Worm (Caenorhabditis elegans) whole organism, young adult: Measurements from ENCODE around the gene cuc-1.
A peak's percentile ranks its signal among the peaks of the same experiment; 100 is the strongest.

Experiments used
- B0336.3 ChIP-seq: fragments of 200-800 bp; sonication (Bioruptor generic); IDR thresholded peaks from 2 replicates; pipeline ENCODE4 v1.3.6; 2022; ENCODE audit warnings: missing genetic modification characterization, missing compliant biosample characterization
- F33H1.4 ChIP-seq: fragments of 200-800 bp; sonication (Bioruptor generic); IDR thresholded peaks from 2 replicates; pipeline ENCODE4 v1.3.6; 2022; ENCODE audit warnings: missing genetic modification reagents, missing genetic modification characterization, missing compliant biosample characterization
- F37B4.10 ChIP-seq: fragments of 200-800 bp; sonication (Bioruptor generic); IDR thresholded peaks from 2 replicates; pipeline ENCODE4 v1.3.6; 2022; ENCODE audit warnings: missing genetic modification characterization, missing compliant biosample characterization
- F39B2.1 ChIP-seq: fragments of 200-800 bp; sonication (Bioruptor generic); IDR thresholded peaks from 2 replicates; pipeline ENCODE4 v1.3.6; 2022; ENCODE audit warnings: missing genetic modification reagents, missing genetic modification characterization, missing compliant biosample characterization
- F49E8.2 ChIP-seq: sonication (generic microtip); optimal IDR thresholded peaks from 3 replicates; lab custom pipeline; 2017; ENCODE audit warnings: missing genetic modification characterization, mild to moderate bottlenecking, missing compliant biosample characterization, antibody characterized with exemption, moderate library complexity; ENCODE audit not compliant: insufficient read depth
- K12H6.12 ChIP-seq: fragments of 200-800 bp; sonication (Bioruptor generic); optimal IDR thresholded peaks from 2 replicates; lab custom pipeline; 2018; ENCODE audit warnings: mild to moderate bottlenecking, missing genetic modification characterization, missing compliant biosample characterization
- Y53G8AR.9 ChIP-seq: fragments of 200-800 bp; sonication (Bioruptor generic); conservative IDR thresholded peaks from 2 replicates; pipeline ENCODE4 v1.3.6; 2022; ENCODE audit warnings: missing genetic modification reagents, missing genetic modification characterization, missing compliant biosample characterization
- Y67H2A.10 ChIP-seq: fragments of 200-800 bp; sonication (Bioruptor generic); conservative IDR thresholded peaks from 2 replicates; pipeline ENCODE4 v1.3.6; 2022; ENCODE audit warnings: missing genetic modification reagents, missing genetic modification characterization, missing compliant biosample characterization
- Y95B8A.8 ChIP-seq: fragments of 200-800 bp; sonication (Bioruptor generic); IDR thresholded peaks from 2 replicates; pipeline ENCODE4 v1.3.6; 2022; ENCODE audit warnings: missing genetic modification reagents, missing genetic modification characterization, missing compliant biosample characterization
- akir-1 ChIP-seq: fragments of 200-800 bp; sonication (Bioruptor generic); optimal IDR thresholded peaks from 2 replicates; lab custom pipeline; 2018; ENCODE audit warnings: mild to moderate bottlenecking, missing genetic modification characterization, moderate library complexity, missing compliant biosample characterization
- athp-1 ChIP-seq: sonication (generic microtip); optimal IDR thresholded peaks from 2 replicates; lab custom pipeline; 2017; ENCODE audit warnings: mild to moderate bottlenecking, missing genetic modification characterization, missing compliant biosample characterization
- cebp-1 ChIP-seq, 2 experiments: fragments of 200-800 bp in 1 of 2; sonication (Bioruptor generic) in 1 of 2; sonication (generic microtip) in 1 of 2; IDR thresholded peaks in 1 of 2; optimal IDR thresholded peaks in 1 of 2; 2 replicates each; pipeline versions ENCODE4 v1.3.6 to Lab custom; 2017 to 2022; ENCODE audit warnings: missing compliant biosample characterization in 2 of 2, missing genetic modification characterization in 2 of 2, mild to moderate bottlenecking in 1 of 2, missing genetic modification reagents in 1 of 2, moderate library complexity in 1 of 2
- ceh-100 ChIP-seq: fragments of 200-800 bp; sonication (Bioruptor generic); IDR thresholded peaks from 2 replicates; pipeline ENCODE4 v1.3.6; 2022; ENCODE audit warnings: missing genetic modification reagents, missing genetic modification characterization, missing compliant biosample characterization
- ceh-27 ChIP-seq: fragments of 200-800 bp; sonication (Bioruptor generic); optimal IDR thresholded peaks from 2 replicates; lab custom pipeline; 2018; ENCODE audit warnings: mild to moderate bottlenecking, missing genetic modification characterization, moderate library complexity, missing compliant biosample characterization
- ceh-40 ChIP-seq: fragments of 200-800 bp; sonication (Bioruptor generic); IDR thresholded peaks from 2 replicates; pipeline ENCODE4 v1.3.6; 2022; ENCODE audit warnings: missing genetic modification characterization, missing compliant biosample characterization
- dox-1 ChIP-seq: fragments of 200-800 bp; sonication (Bioruptor generic); IDR thresholded peaks from 2 replicates; pipeline ENCODE4 v1.3.6; 2022; ENCODE audit warnings: missing genetic modification reagents, missing genetic modification characterization, missing compliant biosample characterization
- efl-1 ChIP-seq: fragments of 150-350 bp; optimal IDR thresholded peaks from 2 replicates; lab custom pipeline; 2014; ENCODE audit warnings: missing biosample characterization, missing genetic modification reagents, missing genetic modification characterization
- ekl-4 ChIP-seq: fragments of 200-800 bp; sonication (Bioruptor generic); IDR thresholded peaks from 2 replicates; pipeline ENCODE4 v1.3.6; 2022; ENCODE audit warnings: missing genetic modification reagents, missing genetic modification characterization, missing compliant biosample characterization
- hmg-1.2 ChIP-seq: fragments of 200-800 bp; sonication (Bioruptor generic); IDR thresholded peaks from 2 replicates; pipeline ENCODE4 v1.3.6; 2022; ENCODE audit warnings: missing genetic modification reagents, missing genetic modification characterization, missing compliant biosample characterization
- hrde-1 ChIP-seq: sonication (generic microtip); optimal IDR thresholded peaks from 2 replicates; lab custom pipeline; 2016; ENCODE audit warnings: missing genetic modification characterization, mild to moderate bottlenecking, missing compliant biosample characterization, moderate library complexity, missing genotype, missing genetic modification reagents, borderline replicate concordance
- hsf-1 ChIP-seq: fragments of 200-800 bp; sonication (Bioruptor generic); IDR thresholded peaks from 2 replicates; pipeline ENCODE4 v1.3.6; 2022; ENCODE audit warnings: missing genetic modification reagents, missing genetic modification characterization, missing compliant biosample characterization
- lin-26 ChIP-seq: fragments of 200-800 bp; sonication (Bioruptor generic); IDR thresholded peaks from 2 replicates; pipeline ENCODE4 v1.3.6; 2022; ENCODE audit warnings: missing genetic modification reagents, missing genetic modification characterization, missing compliant biosample characterization
- lin-35 ChIP-seq, 3 experiments: fragments of 150-350 bp in 2 of 3; sonication (generic microtip) in 1 of 3; optimal IDR thresholded peaks; 2 replicates each; lab custom pipeline; 2014 to 2018; ENCODE audit warnings: missing biosample characterization in 3 of 3, missing genetic modification characterization in 3 of 3, missing genetic modification reagents in 3 of 3
- lin-54 ChIP-seq: fragments of 200-800 bp; sonication (Bioruptor generic); optimal IDR thresholded peaks from 2 replicates; lab custom pipeline; 2018; ENCODE audit warnings: mild to moderate bottlenecking, missing genetic modification characterization, missing compliant biosample characterization
- lsl-1 ChIP-seq: fragments of 200-800 bp; sonication (Bioruptor generic); optimal IDR thresholded peaks from 2 replicates; lab custom pipeline; 2018; ENCODE audit warnings: mild to moderate bottlenecking, missing genetic modification characterization, moderate library complexity, missing compliant biosample characterization
- madf-10 ChIP-seq: sonication (generic microtip); optimal IDR thresholded peaks from 2 replicates; lab custom pipeline; 2016; ENCODE audit warnings: mild to moderate bottlenecking, missing genetic modification characterization, missing compliant biosample characterization
- madf-3 ChIP-seq: fragments of 200-800 bp; sonication (Bioruptor generic); IDR thresholded peaks from 2 replicates; pipeline ENCODE4 v1.3.6; 2022; ENCODE audit warnings: missing genetic modification reagents, missing genetic modification characterization, missing compliant biosample characterization
- madf-6 ChIP-seq: fragments of 200-800 bp; sonication (Bioruptor generic); IDR thresholded peaks from 2 replicates; pipeline ENCODE4 v1.3.6; 2022; ENCODE audit warnings: missing genetic modification reagents, missing genetic modification characterization, missing compliant biosample characterization
- madf-8 ChIP-seq: fragments of 200-800 bp; sonication (Bioruptor generic); conservative IDR thresholded peaks from 2 replicates; pipeline ENCODE4 v1.3.6; 2022; ENCODE audit warnings: missing genetic modification reagents, missing genetic modification characterization, missing compliant biosample characterization
- mcd-1 ChIP-seq: fragments of 200-800 bp; sonication (Bioruptor generic); IDR thresholded peaks from 2 replicates; pipeline ENCODE4 v1.3.6; 2022; ENCODE audit warnings: missing genetic modification reagents, missing genetic modification characterization, missing compliant biosample characterization
- nfya-1 ChIP-seq: sonication (generic microtip); optimal IDR thresholded peaks from 2 replicates; lab custom pipeline; 2017; ENCODE audit warnings: antibody characterized with exemption, missing compliant biosample characterization, missing genetic modification characterization, borderline replicate concordance; ENCODE audit not compliant: insufficient read depth
- nhr-27 ChIP-seq: fragments of 200-800 bp; sonication (Bioruptor generic); optimal IDR thresholded peaks from 2 replicates; lab custom pipeline; 2018; ENCODE audit warnings: mild to moderate bottlenecking, missing genetic modification characterization, moderate library complexity, missing compliant biosample characterization
- nhr-90 ChIP-seq: sonication (generic microtip); optimal IDR thresholded peaks from 2 replicates; lab custom pipeline; 2016; ENCODE audit warnings: missing genotype, mild to moderate bottlenecking, missing genetic modification characterization, missing compliant biosample characterization
- rcor-1 ChIP-seq: fragments of 200-800 bp; sonication (Bioruptor generic); IDR thresholded peaks from 2 replicates; pipeline ENCODE4 v1.3.6; 2022; ENCODE audit warnings: missing genetic modification reagents, missing genetic modification characterization, missing compliant biosample characterization
- sea-2 ChIP-seq: fragments of 200-800 bp; sonication (Bioruptor generic); IDR thresholded peaks from 2 replicates; pipeline ENCODE4 v1.3.6; 2022; ENCODE audit warnings: missing genetic modification characterization, missing compliant biosample characterization
- snpc-1.1 ChIP-seq: sonication (generic microtip); optimal IDR thresholded peaks from 2 replicates; lab custom pipeline; 2017; ENCODE audit warnings: missing genetic modification characterization, mild to moderate bottlenecking, missing compliant biosample characterization, antibody characterized with exemption, moderate library complexity, missing genotype, missing genetic modification reagents; ENCODE audit not compliant: insufficient read depth
- snpc-4 ChIP-seq, 5 experiments: fragments of 150-350 bp in 1 of 5; sonication (generic microtip) in 4 of 5; optimal IDR thresholded peaks; 2 replicates each; lab custom pipeline; 2014 to 2018; ENCODE audit warnings: missing genetic modification characterization in 5 of 5, missing biosample characterization in 3 of 5, antibody characterized with exemption in 2 of 5, mild to moderate bottlenecking in 2 of 5, missing compliant biosample characterization in 2 of 5, missing genotype in 2 of 5, moderate library complexity in 2 of 5, missing genetic modification reagents in 1 of 5
- somi-1 ChIP-seq: fragments of 200-800 bp; sonication (Bioruptor generic); optimal IDR thresholded peaks from 2 replicates; lab custom pipeline; 2018; ENCODE audit warnings: mild to moderate bottlenecking, missing genetic modification characterization, missing compliant biosample characterization
- tbp1 ChIP-seq: fragments of 200-800 bp; sonication (Bioruptor generic); optimal IDR thresholded peaks from 2 replicates; lab custom pipeline; 2018; ENCODE audit warnings: mild to moderate bottlenecking, missing genetic modification characterization, missing compliant biosample characterization
- tlf-1 ChIP-seq: fragments of 200-800 bp; sonication (Bioruptor generic); optimal IDR thresholded peaks from 2 replicates; lab custom pipeline; 2018; ENCODE audit warnings: mild to moderate bottlenecking, missing genetic modification characterization, missing compliant biosample characterization
- zfh-2 ChIP-seq: fragments of 200-800 bp; sonication (Bioruptor generic); conservative IDR thresholded peaks from 2 replicates; pipeline ENCODE4 v1.3.6; 2022; ENCODE audit warnings: missing genetic modification reagents, missing genetic modification characterization, missing compliant biosample characterization
- zim-3 ChIP-seq: sonication (generic microtip); optimal IDR thresholded peaks from 2 replicates; lab custom pipeline; 2017; ENCODE audit warnings: mild to moderate bottlenecking, missing genetic modification characterization, moderate library complexity, missing compliant biosample characterization
- ztf-22 ChIP-seq: fragments of 200-800 bp; sonication (Bioruptor generic); optimal IDR thresholded peaks from 2 replicates; lab custom pipeline; 2018; ENCODE audit warnings: mild to moderate bottlenecking, missing genetic modification characterization, moderate library complexity, missing compliant biosample characterization
- ztf-25 ChIP-seq: fragments of 200-800 bp; sonication (Bioruptor generic); IDR thresholded peaks from 2 replicates; pipeline ENCODE4 v1.3.6; 2022; ENCODE audit warnings: missing genetic modification reagents, missing genetic modification characterization, missing compliant biosample characterization
- ztf-26 ChIP-seq: sonication (generic microtip); optimal IDR thresholded peaks from 2 replicates; lab custom pipeline; 2017; ENCODE audit warnings: missing genetic modification characterization, missing compliant biosample characterization
- ztf-28 ChIP-seq: fragments of 200-800 bp; sonication (Bioruptor generic); IDR thresholded peaks from 2 replicates; pipeline ENCODE4 v1.3.6; 2022; ENCODE audit warnings: missing genetic modification reagents, missing genetic modification characterization, missing compliant biosample characterization

cuc-1 gene

ce11 chrIII:7855468-7855867, 5.3 kb downstream of the cuc-1 start:
- peak; percentile 68 for TF ChIP-seq lin-54 (GFP tag; lab: Kevin White, UChicago)
- TF ChIP-seq snpc-1.1 (tag; lab: Kevin White, UChicago) = peak; percentile 25
- TF ChIP-seq nhr-27 = no peak
- TF ChIP-seq efl-1 (GFP tag; lab: Kevin White, UChicago) = peak; percentile 14
- TF ChIP-seq Y53G8AR.9 (GFP tag; lab: Robert Waterston, UW) = peak; percentile 53; the same call in 1 of the 2 replicates
- TF ChIP-seq ceh-40 (GFP tag; lab: Robert Waterston, UW) = no peak
- peak; percentile 9 for TF ChIP-seq nhr-90 (tag; lab: Kevin White, UChicago)
- peak; percentile 11; the same call in 1 of the 2 replicates for TF ChIP-seq madf-8 (GFP tag; lab: Robert Waterston, UW)
- peak in 1 of 3 experiments; percentile 22 for TF ChIP-seq lin-35 (GFP tag; optimal IDR thresholded peaks at IDR 0.05; lab: Kevin White, UChicago)
- peak; percentile 82 for TF ChIP-seq F49E8.2 (tag; lab: Kevin White, UChicago)
- peak; percentile 11 for TF ChIP-seq athp-1
- TF ChIP-seq F39B2.1 (GFP tag; lab: Robert Waterston, UW) = peak; percentile 48; the same call in 1 of the 2 replicates
- peak; percentile 78 for TF ChIP-seq ekl-4 (GFP tag; lab: Robert Waterston, UW)
- TF ChIP-seq lsl-1 (GFP tag; lab: Kevin White, UChicago) = peak; percentile 49
- TF ChIP-seq ztf-25 = no peak
- TF ChIP-seq tbp1 (GFP tag; lab: Kevin White, UChicago) = no peak
- TF ChIP-seq F33H1.4 (GFP tag; lab: Robert Waterston, UW) = 0 out of 2 replicates have a peak, but pooled peaks have one; percentile 24
- TF ChIP-seq madf-3 = peak; percentile 74
- TF ChIP-seq hsf-1 (GFP tag; lab: Robert Waterston, UW) = peak; percentile 73
- TF ChIP-seq Y67H2A.10 (GFP tag; lab: Robert Waterston, UW) = no peak
- TF ChIP-seq B0336.3 (GFP tag; lab: Robert Waterston, UW) = peak; percentile 82
- no peak for TF ChIP-seq zfh-2 (GFP tag; lab: Robert Waterston, UW)
- peak; percentile 76 for TF ChIP-seq hrde-1 (tag; lab: Kevin White, UChicago)
- no peak for TF ChIP-seq akir-1
- no peak for TF ChIP-seq sea-2 (GFP tag; lab: Robert Waterston, UW)
- TF ChIP-seq dox-1 (GFP tag; lab: Robert Waterston, UW) = peak; percentile 48; the same call in 1 of the 2 replicates
- no peak for TF ChIP-seq F37B4.10
- TF ChIP-seq ceh-27 = no peak
- no peak for TF ChIP-seq madf-10
- peak; percentile 64 for TF ChIP-seq tlf-1 (GFP tag; lab: Kevin White, UChicago)
- TF ChIP-seq nfya-1 (tag; lab: Kevin White, UChicago) = no peak
- peak; percentile 20; the same call in 1 of the 2 replicates for TF ChIP-seq hmg-1.2 (GFP tag; lab: Robert Waterston, UW)
- TF ChIP-seq madf-6 (GFP tag; lab: Robert Waterston, UW) = peak; percentile 58
- no peak for TF ChIP-seq zim-3
- peak; percentile 69; the same call in 1 of the 2 replicates for TF ChIP-seq Y95B8A.8
- peak; percentile 61 for TF ChIP-seq rcor-1
- no peak for TF ChIP-seq ztf-28 (GFP tag; lab: Robert Waterston, UW)
- TF ChIP-seq snpc-4 (GFP tag; optimal IDR thresholded peaks at IDR 0.05; lab: Kevin White, UChicago) = peak; percentile 20
- TF ChIP-seq snpc-4 (tag; optimal IDR thresholded peaks at IDR 0.05; lab: Kevin White, UChicago) = peak in 1 of 4 experiments; percentile 53
- TF ChIP-seq lin-26 (GFP tag; lab: Robert Waterston, UW) = peak; percentile 77
- TF ChIP-seq somi-1 (GFP tag; lab: Kevin White, UChicago) = peak; percentile 12
- no peak for TF ChIP-seq ztf-22 (GFP tag; lab: Kevin White, UChicago)
- TF ChIP-seq K12H6.12 (tag; lab: Kevin White, UChicago) = no peak
- TF ChIP-seq mcd-1 (GFP tag; lab: Robert Waterston, UW) = no peak
- no peak for TF ChIP-seq cebp-1 (GFP tag; IDR thresholded peaks at IDR 0.05; lab: Robert Waterston, UW)
- TF ChIP-seq cebp-1 (tag; optimal IDR thresholded peaks at IDR 0.05; lab: Kevin White, UChicago) = peak; percentile 19
- peak; percentile 57 for TF ChIP-seq ceh-100
- no peak for TF ChIP-seq ztf-26 (tag; lab: Kevin White, UChicago)
